Worm (Caenorhabditis elegans) whole organism, midembryonic: Measurements from ENCODE around the gene C17F4.8.
"Not testable (repeated sequence)": the region's sequence is repeated elsewhere in the genome, so short reads cannot be mapped to it uniquely, and the experiment has no call there.

ENCODE experiments used
- T22C8.4 ChIP-seq: fragments of 200-800 bp; sonication (Bioruptor generic); IDR thresholded peaks from 2 replicates; pipeline ENCODE4 v1.3.6; 2022; ENCODE audit warnings: missing genetic modification characterization, missing compliant biosample characterization
- cog-1 ChIP-seq: sonication (generic microtip); optimal IDR thresholded peaks from 2 replicates; lab custom pipeline; 2016; ENCODE audit warnings: missing genetic modification characterization, missing compliant biosample characterization
- flt-1 ChIP-seq: fragments of 200-800 bp; sonication (Bioruptor generic); IDR thresholded peaks from 2 replicates; pipeline ENCODE4 v1.3.6; 2022; ENCODE audit warnings: missing genetic modification characterization, missing compliant biosample characterization
- klf-2 ChIP-seq: fragments of 200-800 bp; sonication (Bioruptor generic); conservative IDR thresholded peaks from 2 replicates; pipeline ENCODE4 v1.3.6; 2022; ENCODE audit warnings: missing genetic modification reagents, missing genetic modification characterization, missing compliant biosample characterization
- med-1 ChIP-seq: sonication (generic microtip); optimal IDR thresholded peaks from 2 replicates; lab custom pipeline; 2017; ENCODE audit warnings: missing genetic modification characterization, mild to moderate bottlenecking, missing compliant biosample characterization, antibody characterized with exemption, missing genetic modification reagents; ENCODE audit not compliant: insufficient read depth
- ref-1 ChIP-seq: fragments of 200-800 bp; sonication (Bioruptor generic); conservative IDR thresholded peaks from 2 replicates; pipeline ENCODE4 v1.3.6; 2022; ENCODE audit warnings: missing genetic modification reagents, missing genetic modification characterization, missing compliant biosample characterization
- tab-1 ChIP-seq: fragments of 200-800 bp; sonication (Bioruptor generic); IDR thresholded peaks from 2 replicates; pipeline ENCODE4 v1.3.6; 2022; ENCODE audit warnings: missing genetic modification characterization, missing compliant biosample characterization
- ztf-23 ChIP-seq: fragments of 200-800 bp; sonication (Bioruptor generic); IDR thresholded peaks from 2 replicates; pipeline ENCODE4 v1.3.6; 2022; ENCODE audit warnings: missing genetic modification reagents, missing genetic modification characterization, missing compliant biosample characterization
- ztf-29 ChIP-seq: fragments of 200-800 bp; sonication (Bioruptor generic); IDR thresholded peaks from 2 replicates; pipeline ENCODE4 v1.3.6; 2022; ENCODE audit warnings: missing genetic modification reagents, missing genetic modification characterization, missing compliant biosample characterization

Gene C17F4.8

DNA sequence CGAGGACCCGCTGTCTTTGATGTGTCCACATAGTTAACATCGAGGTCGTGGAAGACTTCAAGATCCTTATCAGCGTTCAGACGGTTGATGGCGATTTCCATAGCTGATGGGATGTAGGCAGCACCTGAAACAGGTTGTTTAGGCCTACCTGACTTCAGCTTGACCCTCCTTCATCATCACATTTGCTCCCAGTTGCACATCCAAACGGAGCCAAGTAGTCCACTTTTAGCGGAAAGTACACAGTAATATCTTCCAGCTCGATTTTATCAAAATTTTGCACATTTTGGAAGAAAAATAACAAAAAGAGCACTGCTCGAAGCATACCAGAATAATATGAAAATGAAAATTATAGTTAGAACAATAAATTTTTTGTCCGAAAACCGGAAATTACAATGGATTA, 37.7 kb downstream of the C17F4.8 start, which contains the start of gene gcy-15:
Gene gcy-15, minus strand, starts transcription at position 101 of the 400 bp plus-strand sequence.
- TF ChIP-seq ztf-29 (GFP tag; lab: Robert Waterston, UW) (no peak), T22C8.4 (GFP tag; lab: Robert Waterston, UW) (no peak), med-1 (no peak), flt-1 (GFP tag; lab: Robert Waterston, UW) (no peak), ref-1 (GFP tag; lab: Robert Waterston, UW) (no peak), klf-2 (no peak), tab-1 (GFP tag; lab: Robert Waterston, UW) (no peak), ztf-23 (no peak), cog-1 (tag; lab: Kevin White, UChicago) (no peak)

DNA sequence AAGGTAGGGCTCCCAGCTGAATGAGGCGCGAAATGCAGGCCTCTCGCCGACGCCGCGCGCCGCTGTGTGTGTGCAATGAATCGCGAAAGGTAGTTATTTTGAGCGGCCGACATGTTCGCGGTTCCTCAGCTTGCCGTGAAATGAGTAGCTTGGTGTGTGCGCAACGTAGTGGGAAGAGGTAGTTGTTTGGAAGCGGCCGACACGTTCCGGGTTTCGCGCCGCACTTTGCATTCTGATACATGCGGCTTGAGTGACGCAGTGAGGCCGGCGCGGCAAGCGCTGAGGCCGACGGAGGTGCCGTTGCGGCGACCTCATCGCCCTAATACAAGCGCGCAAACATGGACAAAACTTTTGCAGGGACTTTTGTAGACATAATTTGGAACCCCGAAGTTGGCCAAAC, 38.9 kb downstream of the C17F4.8 start:
- no peak for TF ChIP-seq ref-1 (GFP tag; lab: Robert Waterston, UW)
- TF ChIP-seq T22C8.4 (GFP tag; lab: Robert Waterston, UW): no peak
- TF ChIP-seq klf-2: no peak
- no peak for TF ChIP-seq med-1
- TF ChIP-seq ztf-29 (GFP tag; lab: Robert Waterston, UW): no peak
- TF ChIP-seq tab-1 (GFP tag; lab: Robert Waterston, UW): no peak
- TF ChIP-seq ztf-23: no peak
- no peak for TF ChIP-seq flt-1 (GFP tag; lab: Robert Waterston, UW)
- no peak for TF ChIP-seq cog-1 (tag; lab: Kevin White, UChicago)

DNA sequence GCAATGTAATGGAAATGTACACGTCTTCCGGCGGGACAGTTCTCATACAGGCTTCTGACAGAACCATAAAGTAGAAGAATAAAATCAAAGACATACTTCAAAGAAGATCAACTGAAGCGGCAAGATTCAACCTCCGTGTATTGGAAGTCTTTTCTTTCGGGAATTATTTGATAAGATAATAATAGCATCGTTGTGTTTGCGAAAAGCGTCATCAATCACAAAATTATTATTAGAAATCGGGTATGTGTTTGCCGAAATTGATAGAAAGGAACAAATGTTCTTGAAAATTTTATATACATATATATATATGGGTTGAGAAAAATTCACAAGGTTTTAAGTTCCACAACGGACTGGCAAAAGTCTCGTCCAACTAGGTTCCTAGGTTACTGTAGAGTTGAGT, 43.1 kb downstream of the C17F4.8 start, which contains the start of gene Y27F2A.9:
Gene Y27F2A.9, minus strand, starts transcription at position 101 of the 400 bp plus-strand sequence.
- not testable (repeated sequence) for TF ChIP-seq tab-1, ztf-29, T22C8.4 (GFP tag; lab: Robert Waterston, UW)

DNA sequence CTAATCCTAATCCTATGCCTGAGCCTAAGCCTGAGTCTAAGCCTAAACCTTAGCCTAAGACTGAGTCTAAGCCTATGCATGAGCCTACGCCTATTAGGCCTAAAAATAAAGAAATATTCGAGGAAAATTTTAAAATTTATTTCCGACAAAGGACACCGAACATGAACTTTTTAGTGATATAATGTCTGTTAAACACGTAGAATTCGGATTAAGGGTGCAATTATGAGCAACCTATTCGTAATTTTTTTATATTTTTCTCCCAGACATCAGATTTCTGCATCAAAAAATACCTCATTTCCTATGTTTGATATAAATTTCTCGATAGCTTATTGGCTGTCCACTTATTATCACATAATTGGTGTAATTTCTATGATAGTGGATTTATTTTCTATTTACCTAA, 45.6 kb downstream of the C17F4.8 start, which contains the start of gene Y27F2A.11:
Gene Y27F2A.11, plus strand, starts transcription at position 301 of the 400 bp plus-strand sequence.
- TF ChIP-seq flt-1 (GFP tag; lab: Robert Waterston, UW); med-1; T22C8.4 (GFP tag; lab: Robert Waterston, UW): not testable (repeated sequence)

DNA sequence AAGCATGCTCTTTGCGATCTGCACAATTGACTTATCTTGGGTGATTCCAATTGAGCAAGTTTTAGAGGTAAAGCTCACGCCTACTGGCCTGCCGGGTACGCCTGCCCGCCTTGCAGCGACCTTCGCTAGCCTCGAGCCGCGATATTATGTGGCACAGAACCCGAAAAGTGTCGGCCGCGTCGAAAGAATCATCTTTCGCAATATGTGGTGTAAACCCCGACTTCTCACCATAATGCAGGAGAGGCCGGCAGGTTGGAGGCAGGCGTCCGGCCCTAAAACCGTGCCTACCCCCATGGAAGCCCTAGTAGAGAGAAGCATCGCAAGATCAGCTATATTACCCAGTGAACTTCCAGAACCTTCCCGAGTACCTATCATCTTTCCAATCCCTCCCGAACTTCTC, 48.8 kb downstream of the C17F4.8 start:
- TF ChIP-seq cog-1 (tag; lab: Kevin White, UChicago) (no peak), tab-1 (GFP tag; lab: Robert Waterston, UW) (no peak), ztf-23 (no peak), flt-1 (GFP tag; lab: Robert Waterston, UW) (no peak), klf-2 (no peak), ztf-29 (GFP tag; lab: Robert Waterston, UW) (no peak), ref-1 (GFP tag; lab: Robert Waterston, UW) (no peak), T22C8.4 (GFP tag; lab: Robert Waterston, UW) (no peak), med-1 (no peak)

DNA sequence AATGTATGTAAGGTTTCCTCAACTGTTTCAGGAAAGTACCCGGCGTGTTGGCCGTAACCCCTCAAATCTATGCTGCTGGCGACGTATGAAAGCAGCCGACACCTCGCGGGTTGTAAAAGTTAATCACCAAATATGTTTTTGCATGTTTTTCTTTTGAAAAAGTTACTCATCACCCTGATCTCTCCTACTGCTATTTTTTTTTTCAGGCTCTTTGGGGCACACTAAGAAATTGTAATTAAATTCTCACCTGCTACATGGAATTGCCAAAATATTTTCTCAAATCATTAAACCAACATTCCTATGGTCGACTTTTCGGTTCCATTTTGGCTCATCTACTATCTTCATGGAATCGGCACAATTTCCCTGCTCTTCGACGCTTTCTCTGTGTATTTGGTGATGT, 49.8 kb downstream of the C17F4.8 start, which contains the start of gene sri-78:
Gene sri-78, plus strand, starts transcription at position 301 of the 400 bp plus-strand sequence.
- TF ChIP-seq ztf-23; med-1; flt-1 (GFP tag; lab: Robert Waterston, UW): not testable (repeated sequence)

DNA sequence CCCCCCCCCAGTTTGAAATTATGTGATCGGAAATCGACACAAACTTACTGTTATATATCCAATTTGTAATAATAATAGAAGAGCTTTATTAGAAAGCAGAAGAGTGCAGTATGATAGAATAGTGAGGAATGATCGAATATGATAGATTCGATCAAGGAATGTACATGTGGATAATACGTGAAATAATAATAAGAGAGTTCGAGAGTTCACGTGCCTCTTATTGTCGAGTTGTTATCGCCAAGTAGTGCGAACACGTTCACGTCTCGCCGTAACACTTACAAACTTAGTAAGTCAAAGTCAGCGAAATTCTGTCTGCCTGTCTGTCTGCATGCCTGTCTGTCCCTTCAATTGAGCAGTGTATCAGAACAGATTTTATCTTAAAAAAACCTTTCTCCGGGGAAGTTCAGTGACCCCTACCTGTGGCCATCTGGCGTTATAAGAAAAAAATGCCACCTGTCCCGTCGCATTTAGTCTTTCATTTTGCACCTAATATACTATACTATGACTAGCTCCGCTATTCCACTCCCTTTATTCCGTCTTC, 51.3 kb downstream of the C17F4.8 start, which contains the start of the genes Y27F2A.6 and Y27F2A.8:
Gene Y27F2A.6, minus strand, starts transcription at position 101 of the 541 bp plus-strand sequence.
Gene Y27F2A.8, plus strand, starts transcription at position 491 of the 541 bp plus-strand sequence.
- not testable (repeated sequence) for TF ChIP-seq klf-2; cog-1 (tag; lab: Kevin White, UChicago); ref-1 (GFP tag; lab: Robert Waterston, UW)
